Worm (Caenorhabditis elegans): ENCODE data around the gene F46H5.11.

DNA sequence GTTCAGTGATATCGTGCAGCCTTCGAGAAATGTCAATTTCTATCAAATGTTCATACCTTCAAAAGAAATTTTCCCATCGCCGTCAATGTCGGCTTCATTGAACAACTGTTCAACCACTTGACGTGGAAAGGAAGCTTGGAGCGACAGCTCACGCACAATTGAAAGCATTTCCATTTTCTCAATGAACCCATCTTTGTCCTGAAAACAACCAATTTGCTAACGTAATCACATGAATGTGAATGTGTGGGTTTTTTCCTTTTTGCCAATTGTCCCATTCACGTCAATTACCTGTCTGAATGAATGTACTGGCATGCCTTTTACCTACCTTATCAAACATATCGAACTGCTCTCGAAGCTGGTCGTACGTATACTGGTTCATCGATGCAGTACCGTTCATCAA, 24.4 kb upstream of the F46H5.11 start:
- no peak for TF ChIP-seq lsy-2 (tag; optimal IDR thresholded peaks at IDR 0.05)
- no peak for TF ChIP-seq pqm-1 (tag; optimal IDR thresholded peaks at IDR 0.05)
